Worm (Caenorhabditis elegans): ENCODE data around the gene dod-3.

dod-3 gene

DNA sequence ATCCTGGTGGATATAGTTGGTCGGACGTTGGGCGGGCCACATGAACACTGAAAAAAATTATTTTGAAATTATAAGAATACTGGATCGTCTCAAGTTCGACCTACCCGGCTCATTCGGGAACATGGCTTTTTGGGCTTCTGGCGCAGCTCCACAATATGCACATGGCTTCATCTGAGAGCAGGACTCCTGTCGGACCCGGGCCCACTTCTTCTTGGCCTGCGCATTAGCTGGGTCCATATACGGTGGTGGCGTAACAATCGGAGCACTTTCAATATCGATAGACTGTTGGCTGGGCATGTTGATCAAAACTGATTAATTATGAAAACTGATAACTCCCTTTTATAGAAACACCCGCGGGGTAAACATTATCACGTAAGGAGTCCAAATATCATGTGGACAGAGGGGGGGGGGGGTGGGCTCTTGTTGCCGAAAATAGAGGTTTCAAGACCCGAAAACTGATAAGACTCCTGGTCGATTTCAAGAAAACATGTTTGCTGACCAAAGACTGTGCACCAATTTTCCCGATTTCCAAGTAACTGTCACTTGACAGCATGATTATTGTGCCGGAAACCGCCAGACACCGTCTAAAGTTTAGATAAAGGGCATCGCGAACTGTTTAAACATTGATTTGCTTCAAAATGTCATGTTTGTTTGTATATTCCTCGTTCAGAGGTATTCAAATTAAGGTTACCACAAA lies at the start of gene dod-3:
dod-3 (minus strand) TSS at position 315 of the 697 bp plus-strand sequence.
- no peak for TF ChIP-seq unc-62 (GFP tag; optimal IDR thresholded peaks at IDR 0.05)

DNA sequence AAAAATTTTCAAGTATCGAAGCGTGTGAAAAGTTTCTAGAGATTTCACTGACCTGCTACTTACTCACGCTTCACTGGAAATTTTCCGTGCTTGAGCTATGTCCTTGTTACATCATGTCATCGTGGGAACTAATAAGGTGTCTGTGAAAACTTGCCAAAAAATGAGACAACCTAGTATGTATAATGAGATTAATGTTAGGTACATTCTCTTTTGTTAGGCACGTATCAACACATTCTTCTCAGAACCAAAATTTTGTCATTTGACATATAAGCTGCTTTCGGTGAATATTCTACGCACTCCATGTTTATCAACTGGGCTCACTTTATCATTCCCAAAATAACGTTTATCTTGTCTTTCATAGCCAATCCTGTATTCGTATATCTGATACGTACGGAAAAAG lies 43.1 kb upstream of the dod-3 start, which contains the start of gene srj-18:
srj-18 (plus strand) TSS at position 301 of the 400 bp plus-strand sequence.
- no peak for TF ChIP-seq unc-62 (GFP tag; optimal IDR thresholded peaks at IDR 0.05)

DNA sequence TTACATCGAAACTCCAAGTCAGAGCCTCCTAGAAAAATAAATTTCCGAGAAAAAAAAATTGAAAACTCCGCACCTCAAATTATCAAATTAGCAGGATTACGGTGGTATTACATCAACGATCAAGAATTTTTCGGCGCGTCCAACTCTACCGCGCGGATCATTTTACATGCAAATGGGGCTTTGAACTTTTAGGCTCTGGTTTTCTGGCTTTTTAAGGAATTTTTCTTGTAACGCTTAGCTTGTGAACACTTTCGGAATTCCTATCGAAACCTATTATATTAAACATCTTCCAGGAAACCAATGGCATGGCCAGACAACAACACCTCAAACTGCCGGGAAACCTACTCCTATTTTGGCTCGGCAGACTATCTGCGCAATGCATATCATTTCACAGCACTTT lies 40.7 kb upstream of the dod-3 start, which contains the start of gene srh-56:
srh-56 (plus strand) TSS at position 301 of the 400 bp plus-strand sequence.
- TF ChIP-seq unc-62 (GFP tag; optimal IDR thresholded peaks at IDR 0.05) = no peak

DNA sequence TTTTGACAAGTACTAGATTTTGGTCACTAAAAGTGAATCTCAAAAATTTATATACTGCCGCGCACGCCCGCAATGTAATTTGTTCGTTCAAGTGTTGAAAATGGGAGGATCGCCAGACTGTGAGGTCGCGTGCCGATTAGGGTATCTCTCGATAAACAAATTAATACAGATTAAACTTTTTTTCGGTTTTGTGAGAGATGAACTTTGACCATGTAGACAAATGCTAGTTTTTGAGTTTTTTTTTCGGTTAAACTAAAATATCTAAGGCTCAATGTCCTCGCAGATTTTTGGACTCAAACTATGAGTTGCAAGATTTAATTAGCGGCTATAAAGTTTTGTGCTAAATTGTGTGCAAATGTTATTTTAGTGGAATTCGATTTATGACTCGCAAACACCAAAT lies 38.9 kb upstream of the dod-3 start, which contains the start of gene dhs-15:
dhs-15 (minus strand) TSS at position 101 of the 400 bp plus-strand sequence.
- TF ChIP-seq unc-62 (GFP tag; optimal IDR thresholded peaks at IDR 0.05) = no peak

DNA sequence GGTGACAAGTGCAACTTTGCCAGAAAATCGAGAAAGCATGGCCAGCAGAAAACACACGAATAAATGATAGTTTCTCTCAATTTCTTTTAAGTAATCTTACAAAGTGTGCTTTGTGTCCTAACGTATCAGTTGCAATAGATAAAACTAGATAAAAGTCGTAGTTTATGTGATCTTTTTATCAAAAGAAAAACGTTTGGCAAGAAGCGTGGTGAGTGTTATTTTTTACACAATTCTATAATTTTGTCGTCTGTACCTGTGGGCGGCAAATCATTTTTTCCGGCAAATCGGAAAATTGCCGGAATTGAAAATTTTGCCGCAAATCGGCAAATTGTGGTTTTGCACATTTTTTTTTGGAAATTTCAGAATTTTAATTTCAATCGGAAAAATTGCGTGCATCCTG lies 36.6 kb upstream of the dod-3 start, which contains the start of gene R05D8.9:
R05D8.9 (minus strand) TSS at position 101 of the 400 bp plus-strand sequence.
- TF ChIP-seq unc-62 (GFP tag; optimal IDR thresholded peaks at IDR 0.05) = no peak

DNA sequence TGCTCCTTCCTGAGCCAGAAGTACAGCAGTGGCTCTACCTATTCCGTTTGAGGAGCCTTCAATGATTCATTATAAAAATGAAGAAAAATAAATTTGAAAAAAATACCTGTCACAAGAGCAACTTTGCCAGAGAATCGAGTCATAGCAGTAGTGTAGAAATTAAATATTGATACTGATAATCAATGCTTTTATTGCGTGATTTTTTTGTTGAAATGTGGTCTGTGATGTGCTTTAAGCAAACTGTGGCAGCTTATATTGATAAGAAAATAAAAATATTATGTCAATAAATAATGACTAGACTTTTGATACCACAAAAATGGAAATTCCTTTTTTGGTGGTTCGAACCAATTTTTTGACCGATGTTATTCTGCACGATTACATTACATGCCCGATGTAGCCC lies 34.2 kb upstream of the dod-3 start, which contains the start of gene dhs-14:
dhs-14 (minus strand) TSS at position 149 of the 400 bp plus-strand sequence.
- TF ChIP-seq unc-62 (GFP tag; optimal IDR thresholded peaks at IDR 0.05) = no peak

DNA sequence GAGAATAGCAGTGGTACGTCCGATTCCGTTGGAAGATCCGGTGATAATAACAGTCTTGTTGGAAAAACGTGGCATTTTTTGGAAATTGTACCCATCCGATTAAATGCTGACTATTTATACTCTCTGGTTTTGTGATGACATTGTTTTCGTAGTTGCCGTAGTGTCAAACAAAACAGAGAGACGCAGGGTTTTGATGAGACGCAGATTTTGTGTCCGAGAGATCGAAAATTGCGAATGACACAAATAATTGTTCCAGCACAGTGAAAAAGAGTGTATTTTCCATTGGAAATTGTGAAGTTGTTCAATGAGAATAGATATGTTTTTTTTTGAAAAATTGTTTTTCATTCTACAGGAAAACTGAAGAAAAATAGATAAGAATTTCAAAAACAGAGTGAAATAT lies 32.2 kb upstream of the dod-3 start, which contains the start of gene R05D8.7:
R05D8.7 (minus strand) TSS at position 104 of the 400 bp plus-strand sequence.
- TF ChIP-seq unc-62 (GFP tag; optimal IDR thresholded peaks at IDR 0.05) = no peak

DNA sequence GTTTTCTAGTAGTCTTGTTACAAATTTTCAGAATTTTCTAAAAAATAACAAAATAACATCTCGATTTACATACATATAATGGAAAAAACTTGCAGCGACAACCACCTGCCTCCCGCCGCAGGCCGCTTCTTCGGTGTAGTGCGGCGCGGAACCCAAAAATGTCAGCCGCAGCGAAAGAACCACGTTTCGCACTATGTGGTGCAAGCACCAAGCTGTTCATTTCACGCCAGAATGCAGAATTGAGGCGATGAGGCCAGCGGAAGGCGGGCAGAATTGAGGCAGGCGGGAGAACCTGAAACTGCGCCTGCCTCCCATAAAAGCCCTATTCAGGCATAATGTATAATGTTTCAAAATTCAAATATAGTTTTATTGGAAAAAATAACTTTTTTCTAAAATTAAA lies 30.6 kb upstream of the dod-3 start:
- no peak for TF ChIP-seq unc-62 (GFP tag; optimal IDR thresholded peaks at IDR 0.05)

DNA sequence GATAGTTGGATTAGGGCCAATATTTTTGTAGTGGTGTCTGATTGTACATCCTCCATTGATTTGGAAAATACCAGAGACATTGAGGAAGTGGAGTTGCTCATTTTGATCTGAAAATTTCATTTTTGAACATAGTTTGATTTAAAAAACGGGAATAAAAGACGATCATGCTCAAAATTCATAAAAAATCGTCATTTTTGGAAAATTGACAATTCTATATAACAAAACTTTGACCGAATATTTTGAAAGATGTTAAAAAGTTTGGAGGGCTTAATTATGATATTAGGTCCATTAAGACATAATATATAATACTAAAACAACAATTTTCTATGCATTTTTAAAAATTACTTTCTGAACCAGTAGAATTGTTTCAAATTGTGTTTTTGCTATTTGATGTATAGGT lies 28.6 kb upstream of the dod-3 start, which contains the start of gene srg-58:
srg-58 (minus strand) TSS at position 101 of the 400 bp plus-strand sequence.
- no peak for TF ChIP-seq unc-62 (GFP tag; optimal IDR thresholded peaks at IDR 0.05)

DNA sequence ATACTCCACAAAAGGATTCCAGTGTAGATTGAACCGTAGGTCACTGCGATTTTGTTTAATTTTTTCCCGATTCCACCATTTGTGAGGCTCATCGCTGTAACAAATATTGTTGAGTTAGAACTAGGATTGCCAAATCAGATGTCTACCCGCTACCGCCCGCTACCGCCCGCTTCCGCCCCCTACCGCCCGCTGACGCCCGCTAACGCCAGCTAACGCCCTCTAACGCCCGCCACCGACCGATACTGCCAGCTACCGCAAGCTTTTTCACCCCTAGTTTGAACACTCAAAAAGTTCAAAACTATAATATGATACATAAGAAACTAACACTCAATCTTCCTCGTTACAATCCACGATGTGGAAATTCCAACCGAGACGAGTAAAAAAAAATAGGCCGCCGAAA lies 27.5 kb upstream of the dod-3 start:
- TF ChIP-seq unc-62 (GFP tag; optimal IDR thresholded peaks at IDR 0.05) = no peak

DNA sequence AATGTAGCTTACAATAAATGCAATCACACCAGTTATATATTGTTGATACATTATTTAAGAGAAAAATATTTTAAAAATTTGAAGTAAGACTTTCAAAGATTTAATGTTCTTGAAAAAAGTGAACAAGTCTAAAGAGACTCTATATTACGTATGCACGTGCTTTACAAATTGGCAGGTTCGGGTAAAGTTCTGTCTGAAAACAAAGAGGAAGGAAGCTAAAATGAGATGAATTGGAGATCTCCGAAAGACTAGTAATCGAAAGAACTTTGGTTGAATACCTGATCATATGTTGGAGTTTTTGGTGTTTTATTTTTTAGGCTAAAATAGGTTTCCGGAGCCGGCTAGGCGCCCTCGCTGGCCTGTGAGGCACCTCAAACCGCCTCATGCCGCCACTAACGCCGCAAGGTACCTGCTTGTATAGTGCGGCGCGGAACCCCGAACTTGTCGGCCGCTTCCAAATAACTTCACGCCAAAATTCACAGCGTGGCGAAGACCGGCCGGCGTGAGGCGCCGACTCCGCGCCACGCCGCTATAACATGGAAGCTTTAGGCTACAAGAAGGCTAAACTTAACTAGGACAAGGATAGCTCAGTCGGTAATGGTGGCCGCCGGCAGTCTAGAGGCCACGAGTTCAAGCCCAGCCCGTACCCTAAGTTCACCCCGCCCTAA lies 26.5 kb upstream of the dod-3 start, which contains the start of gene srx-28:
srx-28 (minus strand) TSS at position 51 of the 668 bp plus-strand sequence.
- no peak for TF ChIP-seq unc-62 (GFP tag; optimal IDR thresholded peaks at IDR 0.05)

DNA sequence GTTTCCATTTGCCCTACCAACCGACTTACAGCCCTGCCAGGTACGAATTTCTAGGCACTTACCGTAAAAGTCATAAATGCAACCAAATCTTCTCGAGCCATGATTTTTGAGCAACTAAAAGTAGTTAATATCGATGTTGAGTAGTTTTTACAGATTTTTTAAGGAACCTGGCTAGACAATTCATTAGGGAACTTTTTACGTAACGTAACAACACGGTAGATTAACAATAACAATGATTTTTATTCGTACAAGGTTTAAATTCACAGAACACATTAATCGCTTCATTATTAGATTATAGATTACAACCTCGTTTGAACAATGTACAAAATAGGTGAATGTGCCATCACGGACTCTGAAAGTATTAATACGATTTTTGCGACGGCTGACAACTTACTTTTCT lies 22.1 kb upstream of the dod-3 start, which contains the start of gene srx-26:
srx-26 (minus strand) TSS at position 101 of the 400 bp plus-strand sequence.
- no peak for TF ChIP-seq unc-62 (GFP tag; optimal IDR thresholded peaks at IDR 0.05)

DNA sequence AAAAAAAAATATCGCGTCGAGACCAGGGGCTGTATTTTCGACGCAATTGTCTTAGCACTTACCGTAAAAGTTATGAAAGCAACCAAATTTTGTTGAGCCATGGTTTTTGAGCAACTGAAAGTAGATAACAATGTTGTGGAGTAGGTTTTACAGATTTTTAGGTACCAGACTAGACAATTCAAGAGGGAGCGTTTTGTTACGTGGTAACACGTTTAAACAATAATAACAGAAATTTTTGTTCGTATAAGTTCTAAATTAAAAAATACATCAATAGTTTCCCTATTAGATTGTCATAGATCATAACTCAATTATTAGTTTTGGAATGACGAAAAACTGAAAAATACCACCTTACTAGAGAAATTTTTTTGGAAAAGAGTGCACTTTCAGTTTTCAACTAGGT lies 19.1 kb upstream of the dod-3 start, which contains the start of gene srx-24:
srx-24 (minus strand) TSS at position 101 of the 400 bp plus-strand sequence.
- TF ChIP-seq unc-62 (GFP tag; optimal IDR thresholded peaks at IDR 0.05) = no peak

DNA sequence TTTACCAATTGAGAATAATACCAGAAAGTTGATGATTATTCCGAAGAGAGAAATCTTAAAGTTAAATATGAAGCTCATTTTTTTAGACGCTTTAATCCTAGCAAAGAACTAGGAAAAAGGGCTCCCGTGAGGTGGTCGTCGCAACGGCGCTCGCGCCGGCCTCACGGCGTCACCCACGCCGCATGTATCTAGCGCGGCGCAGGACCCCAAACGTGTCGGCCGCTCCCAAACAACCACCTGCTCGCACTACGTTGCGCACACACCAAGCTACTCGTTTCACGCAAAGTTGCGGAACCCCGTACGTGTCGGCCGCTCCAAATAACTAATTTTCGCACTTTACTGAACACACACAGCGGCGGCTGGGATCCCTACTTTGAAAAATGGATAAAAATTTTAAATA lies 15.5 kb upstream of the dod-3 start:
- no peak for TF ChIP-seq unc-62 (GFP tag; optimal IDR thresholded peaks at IDR 0.05)

DNA sequence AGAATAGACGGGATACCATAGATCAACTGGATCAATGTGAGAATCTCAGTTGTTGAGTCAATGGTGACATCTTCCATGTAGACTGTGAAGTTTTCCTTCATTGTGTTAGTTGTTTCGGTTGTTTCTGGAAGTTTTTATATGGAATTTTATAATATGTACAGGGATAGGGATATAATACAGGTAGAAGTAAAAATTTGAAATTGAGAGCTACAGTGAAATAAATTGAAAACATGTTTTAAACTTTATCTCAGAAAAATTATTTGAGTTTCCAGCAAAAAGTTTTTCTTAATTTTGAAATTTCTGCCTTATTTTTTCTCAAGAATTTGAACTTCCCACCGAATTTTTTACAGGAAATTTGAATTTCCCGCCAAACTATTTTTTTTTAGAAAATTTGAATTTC lies 11.4 kb upstream of the dod-3 start, which contains the start of gene srg-62:
srg-62 (minus strand) TSS at position 101 of the 400 bp plus-strand sequence.
- no peak for TF ChIP-seq unc-62 (GFP tag; optimal IDR thresholded peaks at IDR 0.05)

DNA sequence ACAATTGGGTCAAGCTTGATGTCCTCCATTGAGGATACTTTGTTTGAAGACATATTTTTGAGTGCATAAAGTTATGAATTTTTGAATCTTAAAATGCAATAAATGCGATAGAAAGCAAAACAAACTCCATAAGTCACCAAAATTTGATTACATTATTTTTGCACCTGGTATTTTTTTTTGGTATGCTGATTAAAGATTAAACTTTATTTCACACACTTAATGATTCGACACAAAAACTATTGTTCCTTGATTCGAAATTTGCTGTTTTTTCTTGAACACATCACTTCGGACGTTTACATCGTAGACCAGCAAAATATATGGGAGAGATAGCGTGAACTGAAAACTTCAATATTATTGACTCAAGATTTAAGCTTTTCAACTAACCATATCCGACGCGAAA lies 9.3 kb upstream of the dod-3 start, which contains the start of gene srg-61:
srg-61 (minus strand) TSS at position 101 of the 400 bp plus-strand sequence.
- TF ChIP-seq unc-62 (GFP tag; optimal IDR thresholded peaks at IDR 0.05) = no peak
